Worm (Caenorhabditis elegans) whole organism, L4 larva: ENCODE results near the gene K03B8.14.

ENCODE experiments used
- F37D6.2 ChIP-seq: sonication (generic microtip); optimal IDR thresholded peaks from 2 replicates; lab custom pipeline; 2016; ENCODE audit warnings: mild to moderate bottlenecking, missing genetic modification characterization, missing compliant biosample characterization
- F44E2.7 ChIP-seq: fragments of 200-800 bp; sonication (Bioruptor generic); IDR thresholded peaks from 2 replicates; pipeline ENCODE4 v2.1.2; 2022; ENCODE audit warnings: missing genetic modification characterization, missing compliant biosample characterization
- R02D3.7 ChIP-seq: fragments of 150-350 bp; sonication (generic microtip); optimal IDR thresholded peaks from 3 replicates; lab custom pipeline; 2014; ENCODE audit warnings: missing biosample characterization, missing genetic modification characterization
- Y48G9A.11 ChIP-seq: fragments of 200-800 bp; sonication (Bioruptor generic); IDR thresholded peaks from 2 replicates; pipeline ENCODE4 v1.3.6; 2022; ENCODE audit warnings: missing genetic modification reagents, missing genetic modification characterization, missing compliant biosample characterization
- ZK337.2 ChIP-seq: fragments of 200-800 bp; sonication (Bioruptor generic); IDR thresholded peaks from 2 replicates; pipeline ENCODE4 v1.3.6; 2022; ENCODE audit warnings: missing genetic modification reagents, missing genetic modification characterization, missing compliant biosample characterization
- ZK546.5 ChIP-seq, 2 experiments: sonication (generic microtip); optimal IDR thresholded peaks; 2 replicates each; lab custom pipeline; 2017; ENCODE audit warnings: missing biosample characterization in 2 of 2, missing genetic modification characterization in 2 of 2
- aha-1 ChIP-seq: fragments of 150-350 bp; peaks from one replicate; lab custom pipeline; 2014; ENCODE audit warnings: missing biosample characterization, missing genetic modification characterization
- aly-2 ChIP-seq: sonication (generic microtip); optimal IDR thresholded peaks from 2 replicates; lab custom pipeline; 2018; ENCODE audit warnings: missing biosample characterization, missing genetic modification characterization
- ama-1 ChIP-seq: fragments of 150-350 bp; optimal IDR thresholded peaks from 2 replicates; lab custom pipeline; 2014; ENCODE audit warnings: inconsistent platforms, mixed read lengths
- arid-1 ChIP-seq: fragments of 200-800 bp; sonication (Bioruptor generic); conservative IDR thresholded peaks from 2 replicates; pipeline ENCODE4 v1.3.6; 2022; ENCODE audit warnings: missing genetic modification reagents, missing genetic modification characterization, missing compliant biosample characterization
- ceh-20 ChIP-seq: fragments of 200-800 bp; sonication (Bioruptor generic); IDR thresholded peaks from 2 replicates; pipeline ENCODE4 v1.3.6; 2022; ENCODE audit warnings: missing genetic modification reagents, missing genetic modification characterization, missing compliant biosample characterization
- ceh-44 ChIP-seq: fragments of 200-800 bp; sonication (Bioruptor generic); IDR thresholded peaks from 2 replicates; pipeline ENCODE4 v1.3.6; 2022; ENCODE audit warnings: missing genetic modification reagents, missing genetic modification characterization, missing compliant biosample characterization
- cey-2 ChIP-seq: sonication (generic microtip); optimal IDR thresholded peaks from 3 replicates; lab custom pipeline; 2017; ENCODE audit warnings: missing genetic modification characterization, mild to moderate bottlenecking, missing compliant biosample characterization, antibody characterized with exemption, borderline replicate concordance; ENCODE audit not compliant: insufficient read depth
- daf-12 ChIP-seq: fragments of 150-350 bp; optimal IDR thresholded peaks from 2 replicates; lab custom pipeline; 2014; ENCODE audit warnings: missing biosample characterization, missing genetic modification reagents, missing genetic modification characterization
- daf-19 ChIP-seq: fragments of 200-800 bp; sonication (Bioruptor generic); conservative IDR thresholded peaks from 2 replicates; pipeline ENCODE4 v1.3.6; 2022; ENCODE audit warnings: missing genetic modification characterization, missing compliant biosample characterization
- daf-8 ChIP-seq: fragments of 200-800 bp; sonication (Bioruptor generic); IDR thresholded peaks from 2 replicates; pipeline ENCODE4 v1.3.6; 2022; ENCODE audit warnings: missing genetic modification characterization, missing compliant biosample characterization
- dmd-8 ChIP-seq: fragments of 200-800 bp; sonication (Bioruptor generic); IDR thresholded peaks from 2 replicates; pipeline ENCODE4 v1.3.6; 2022; ENCODE audit warnings: missing genetic modification characterization, missing compliant biosample characterization
- dve-1 ChIP-seq: sonication (generic microtip); optimal IDR thresholded peaks from 2 replicates; lab custom pipeline; 2017; ENCODE audit warnings: antibody characterized with exemption, mild to moderate bottlenecking, missing genetic modification characterization, missing compliant biosample characterization; ENCODE audit not compliant: insufficient read depth
- fkh-10 ChIP-seq: fragments of 150-350 bp; optimal IDR thresholded peaks from 2 replicates; lab custom pipeline; 2014; ENCODE audit warnings: missing biosample characterization, missing genetic modification reagents, missing genetic modification characterization
- hif-1 ChIP-seq, 2 experiments: sonication (generic microtip); optimal IDR thresholded peaks; 2 replicates each; lab custom pipeline; 2016 to 2017; ENCODE audit warnings: missing compliant biosample characterization in 2 of 2, missing genetic modification characterization in 2 of 2, missing genetic modification reagents in 2 of 2, missing genotype in 2 of 2, mild to moderate bottlenecking in 1 of 2
- hlh-11 ChIP-seq: fragments of 200-800 bp; sonication (Bioruptor generic); optimal IDR thresholded peaks from 2 replicates; lab custom pipeline; 2018; ENCODE audit warnings: mild to moderate bottlenecking, missing genetic modification characterization, missing compliant biosample characterization
- hlh-30 ChIP-seq: sonication (generic microtip); optimal IDR thresholded peaks from 2 replicates; lab custom pipeline; 2017; ENCODE audit warnings: antibody characterized with exemption, mild to moderate bottlenecking, missing genetic modification characterization, missing compliant biosample characterization; ENCODE audit not compliant: insufficient read depth
- jun-1 ChIP-seq: fragments of 150-350 bp; optimal IDR thresholded peaks from 2 replicates; lab custom pipeline; 2014; ENCODE audit warnings: missing biosample characterization, missing genetic modification reagents, missing genetic modification characterization
- lin-15B ChIP-seq: fragments of 150-350 bp; sonication (generic microtip); optimal IDR thresholded peaks from 3 replicates; lab custom pipeline; 2014; ENCODE audit warnings: missing biosample characterization, missing genetic modification characterization
- lin-39 ChIP-seq: fragments of 150-350 bp; optimal IDR thresholded peaks from 2 replicates; lab custom pipeline; 2014; ENCODE audit warnings: missing biosample characterization, missing genetic modification reagents, missing genetic modification characterization
- lir-3 ChIP-seq: sonication (generic microtip); optimal IDR thresholded peaks from 2 replicates; lab custom pipeline; 2016; ENCODE audit warnings: mild to moderate bottlenecking, missing genetic modification characterization, missing compliant biosample characterization
- mdl-1 ChIP-seq, 2 experiments: fragments of 150-350 bp in 1 of 2; sonication (generic microtip) in 1 of 2; optimal IDR thresholded peaks; 2 replicates each; lab custom pipeline; 2014 to 2017; ENCODE audit warnings: missing biosample characterization in 2 of 2, missing genetic modification characterization in 2 of 2
- mes-2 ChIP-seq: sonication (generic microtip); optimal IDR thresholded peaks from 2 replicates; lab custom pipeline; 2016; ENCODE audit warnings: missing genotype, mild to moderate bottlenecking, missing genetic modification characterization, missing compliant biosample characterization; ENCODE audit not compliant: poor library complexity, severe bottlenecking
- mxl-3 ChIP-seq: fragments of 200-800 bp; sonication (Bioruptor generic); optimal IDR thresholded peaks from 2 replicates; lab custom pipeline; 2018; ENCODE audit warnings: mild to moderate bottlenecking, missing genetic modification characterization, missing compliant biosample characterization
- nhr-111 ChIP-seq: fragments of 200-800 bp; sonication (Bioruptor generic); optimal IDR thresholded peaks from 2 replicates; lab custom pipeline; 2018; ENCODE audit warnings: mild to moderate bottlenecking, missing genetic modification characterization, missing compliant biosample characterization
- nhr-25 ChIP-seq: sonication (generic microtip); optimal IDR thresholded peaks from 2 replicates; lab custom pipeline; 2017; ENCODE audit warnings: missing genetic modification characterization, mild to moderate bottlenecking, missing compliant biosample characterization, antibody characterized with exemption, moderate library complexity, borderline replicate concordance; ENCODE audit not compliant: insufficient read depth
- nhr-28 ChIP-seq: fragments of 150-350 bp; optimal IDR thresholded peaks from 2 replicates; lab custom pipeline; 2014; ENCODE audit warnings: missing biosample characterization, missing genetic modification characterization
- nhr-42 ChIP-seq: fragments of 200-800 bp; sonication (Bioruptor generic); IDR thresholded peaks from 2 replicates; pipeline ENCODE4 v1.3.6; 2022; ENCODE audit warnings: missing genetic modification characterization, missing compliant biosample characterization
- nhr-48 ChIP-seq: sonication (generic microtip); optimal IDR thresholded peaks from 2 replicates; lab custom pipeline; 2016; ENCODE audit warnings: mild to moderate bottlenecking, missing genetic modification characterization, missing compliant biosample characterization
- pha-4 ChIP-seq, 2 experiments: fragments of 150-350 bp in 1 of 2; fragments of 200-800 bp in 1 of 2; sonication (Bioruptor generic) in 1 of 2; IDR thresholded peaks in 1 of 2; optimal IDR thresholded peaks in 1 of 2; 2 replicates each; pipeline versions ENCODE4 v1.3.6 to Lab custom; 2014 to 2022; ENCODE audit warnings: missing genetic modification characterization in 2 of 2, missing genetic modification reagents in 2 of 2, missing biosample characterization in 1 of 2, missing compliant biosample characterization in 1 of 2
- php-3 ChIP-seq: fragments of 200-800 bp; sonication (Bioruptor generic); IDR thresholded peaks from 2 replicates; pipeline ENCODE4 v1.3.6; 2022; ENCODE audit warnings: missing genetic modification reagents, missing genetic modification characterization, missing compliant biosample characterization
- pqm-1 ChIP-seq: sonication (generic microtip); optimal IDR thresholded peaks from 2 replicates; lab custom pipeline; 2017; ENCODE audit warnings: missing biosample characterization, missing genetic modification characterization
- tag-97 ChIP-seq: fragments of 200-800 bp; sonication (Bioruptor generic); IDR thresholded peaks from 2 replicates; pipeline ENCODE4 v1.3.6; 2022; ENCODE audit warnings: missing genetic modification characterization, missing compliant biosample characterization
- unc-39 ChIP-seq: sonication (generic microtip); optimal IDR thresholded peaks from 2 replicates; lab custom pipeline; 2017; ENCODE audit warnings: missing biosample characterization, missing genetic modification characterization
- unc-62 ChIP-seq, 3 experiments: fragments of 150-350 bp in 1 of 3; sonication (generic microtip); optimal IDR thresholded peaks in 2 of 3; peaks in 1 of 3; 1 replicate in 1 of 3; 2 replicates in 2 of 3; lab custom pipeline; 2014 to 2017; ENCODE audit warnings: missing biosample characterization in 3 of 3, missing genetic modification characterization in 3 of 3, missing genetic modification reagents in 3 of 3, missing genotype in 1 of 3
- zag-1 ChIP-seq: fragments of 150-350 bp; optimal IDR thresholded peaks from 2 replicates; lab custom pipeline; 2014; ENCODE audit warnings: missing biosample characterization, missing genetic modification characterization
- zfp-2 ChIP-seq: sonication (generic microtip); optimal IDR thresholded peaks from 2 replicates; lab custom pipeline; 2016; ENCODE audit warnings: mild to moderate bottlenecking, missing genetic modification characterization, missing compliant biosample characterization
- zfp-3 ChIP-seq: fragments of 200-800 bp; sonication (Bioruptor generic); conservative IDR thresholded peaks from 2 replicates; pipeline ENCODE4 v1.3.6; 2022; ENCODE audit warnings: missing genetic modification reagents, missing genetic modification characterization, missing compliant biosample characterization

Gene K03B8.14

ce11 chrV:11407251-11407650, 16.9 kb downstream of the K03B8.14 start, which contains the start of gene K03B8.6:
TSS of gene K03B8.6 (plus strand) at chrV:11407584.
- TF ChIP-seq dve-1 (tag; lab: Kevin White, UChicago) (no peak), nhr-25 (tag; lab: Kevin White, UChicago) (no peak), aha-1 (tag; lab: Kevin White, UChicago) (peak; percentile 70), daf-8 (GFP tag; lab: Robert Waterston, UW) (no peak), nhr-48 (tag; lab: Kevin White, UChicago) (no peak), pha-4 (GFP tag; IDR thresholded peaks at IDR 0.05; lab: Robert Waterston, UW) (no peak), pha-4 (tag; optimal IDR thresholded peaks at IDR 0.05; lab: Kevin White, UChicago) (no peak), ZK546.5 (tag; optimal IDR thresholded peaks at IDR 0.05; lab: Kevin White, UChicago) (no peak), nhr-111 (GFP tag; lab: Kevin White, UChicago) (no peak), zag-1 (tag; lab: Kevin White, UChicago) (no peak), daf-19 (no peak), tag-97 (no peak), zfp-2 (tag; lab: Kevin White, UChicago) (no peak), lin-15B (tag; lab: Kevin White, UChicago) (no peak), unc-62 (GFP tag; optimal IDR thresholded peaks at IDR 0.05 in 1 of 2; lab: Kevin White, UChicago) (peak in 1 of 2 experiments; percentile 64), unc-62 (tag; optimal IDR thresholded peaks at IDR 0.05; lab: Kevin White, UChicago) (no peak), hlh-11 (tag; lab: Kevin White, UChicago) (no peak), nhr-42 (GFP tag; lab: Robert Waterston, UW) (no peak), R02D3.7 (tag; lab: Kevin White, UChicago) (no peak)
- TF ChIP-seq, all 104 proteins: peak for 2

- TF ChIP-seq nhr-28 (tag; lab: Kevin White, UChicago) = peak; percentile 20
- TF ChIP-seq tag-97 = no peak
Observed at ce11 chrV:11410902-11411561, 20.7 kb downstream of the K03B8.14 start, which contains the start of the genes K03B8.8 and grl-3. TSS of gene K03B8.8 (minus strand) at chrV:11411002. TSS of gene grl-3 (plus strand) at chrV:11411511.

- TF ChIP-seq ceh-44 (GFP tag; lab: Robert Waterston, UW) (0 out of 2 replicates have a peak, but pooled peaks have one; percentile 18), cey-2 (tag; lab: Kevin White, UChicago) (no peak), ama-1 (lab: Kevin White, UChicago) (no peak), Y48G9A.11 (GFP tag; lab: Robert Waterston, UW) (0 out of 2 replicates have a peak, but pooled peaks have one; percentile 22), mxl-3 (GFP tag; lab: Kevin White, UChicago) (peak; percentile 51), F44E2.7 (0 out of 2 replicates have a peak, but pooled peaks have one; percentile 52), aly-2 (tag; lab: Kevin White, UChicago) (no peak), fkh-10 (no peak), lin-39 (tag; lab: Kevin White, UChicago) (no peak), lir-3 (tag; lab: Kevin White, UChicago) (no peak), ZK337.2 (GFP tag; lab: Robert Waterston, UW) (no peak), arid-1 (GFP tag; lab: Robert Waterston, UW) (peak; percentile 58; the same call in 1 of the 2 replicates), mes-2 (tag; lab: Kevin White, UChicago) (peak; percentile 69), pqm-1 (tag; lab: Kevin White, UChicago) (peak; percentile 36), ceh-20 (GFP tag; lab: Robert Waterston, UW) (peak; percentile 49; the same call in 1 of the 2 replicates), tag-97 (no peak), hlh-11 (tag; lab: Kevin White, UChicago) (peak; percentile 77), dmd-8 (GFP tag; lab: Robert Waterston, UW) (0 out of 2 replicates have a peak, but pooled peaks have one; percentile 57), mdl-1 (tag; optimal IDR thresholded peaks at IDR 0.05; lab: Kevin White, UChicago) (no peak), F37D6.2 (no peak), zfp-3 (GFP tag; lab: Robert Waterston, UW) (peak; percentile 70; the same call in 1 of the 2 replicates), nhr-48 (tag; lab: Kevin White, UChicago) (no peak), php-3 (peak; percentile 53; the same call in 1 of the 2 replicates), jun-1 (tag; lab: Kevin White, UChicago) (no peak), hif-1 (tag; optimal IDR thresholded peaks at IDR 0.05; lab: Kevin White, UChicago) (peak in 1 of 2 experiments; percentile 38), unc-39 (no peak), pha-4 (GFP tag; IDR thresholded peaks at IDR 0.05; lab: Robert Waterston, UW) (no peak), pha-4 (tag; optimal IDR thresholded peaks at IDR 0.05; lab: Kevin White, UChicago) (no peak), daf-12 (tag; lab: Kevin White, UChicago) (no peak), hlh-30 (peak; percentile 69)
Observed at ce11 chrV:11412125-11412524, 21.8 kb downstream of the K03B8.14 start.
